Fruit fly (Drosophila melanogaster): Measurements from ENCODE around the gene sala.
A peak's percentile ranks its signal among the peaks of the same experiment; 100 is the strongest.

Gene sala

dm6 chr2L:11452601-11453345 lies 31.7 kb upstream of the sala start (continued):
- no peak for TF ChIP-seq tap (tag; optimal IDR thresholded peaks at IDR 0.05)
- TF ChIP-seq gsb (GFP tag; IDR thresholded peaks at IDR 0.05) = no peak
- TF ChIP-seq slbo (GFP tag; IDR thresholded peaks at IDR 0.05) = no peak
- no peak for TF ChIP-seq abd-A (tag; optimal IDR thresholded peaks at IDR 0.05)
- TF ChIP-seq CG43689 (GFP tag; IDR thresholded peaks at IDR 0.05) = no peak
- no peak for TF ChIP-seq CG3838 (GFP tag; optimal IDR thresholded peaks at IDR 0.05)
- no peak for TF ChIP-seq NK7.1 (GFP tag; optimal IDR thresholded peaks at IDR 0.05)
- TF ChIP-seq CG8359 (GFP tag; optimal IDR thresholded peaks at IDR 0.05; ENCODE audit: borderline replicate concordance) = peak; percentile 52
- no peak for TF ChIP-seq Lpt (GFP tag; optimal IDR thresholded peaks at IDR 0.05)
- TF ChIP-seq CG2116 (GFP tag; optimal IDR thresholded peaks at IDR 0.05) = peak; percentile 65
- no peak for TF ChIP-seq esg (GFP tag; conservative IDR thresholded peaks at IDR 0.05)
- TF ChIP-seq Jarid2 (GFP tag; optimal IDR thresholded peaks at IDR 0.05) = no peak
- TF ChIP-seq CG17186 (GFP tag; optimal IDR thresholded peaks at IDR 0.05) = no peak
- TF ChIP-seq CG2889 (GFP tag; IDR thresholded peaks at IDR 0.05) = no peak
- peak; percentile 33 for TF ChIP-seq Lhr (GFP tag; optimal IDR thresholded peaks at IDR 0.05)
- TF ChIP-seq odd (GFP tag; optimal IDR thresholded peaks at IDR 0.05) = no peak
- TF ChIP-seq Xrp1 (GFP tag; IDR thresholded peaks at IDR 0.05) = peak; percentile 82
- no peak for TF ChIP-seq psq (GFP tag; optimal IDR thresholded peaks at IDR 0.05)
- no peak for TF ChIP-seq CG8478 (optimal IDR thresholded peaks at IDR 0.05)
- peak; percentile 70 for TF ChIP-seq az2 (GFP tag; optimal IDR thresholded peaks at IDR 0.05)
- TF ChIP-seq CG14014 (GFP tag; IDR thresholded peaks at IDR 0.05) = no peak
- no peak for TF ChIP-seq MTF-1 (GFP tag; optimal IDR thresholded peaks at IDR 0.05; ENCODE audit: borderline replicate concordance)
- TF ChIP-seq Bgb (GFP tag; IDR thresholded peaks at IDR 0.05; ENCODE audit: partially characterized antibody) = no peak
- TF ChIP-seq CG3163 (GFP tag; optimal IDR thresholded peaks at IDR 0.05) = no peak
- TF ChIP-seq CG17328 (GFP tag; IDR thresholded peaks at IDR 0.05) = peak; percentile 80
- no peak for TF ChIP-seq peb (GFP tag; IDR thresholded peaks at IDR 0.05)
- peak; percentile 69 for TF ChIP-seq CG13775 (GFP tag; optimal IDR thresholded peaks at IDR 0.05)
- TF ChIP-seq Sox100B (GFP tag; optimal IDR thresholded peaks at IDR 0.05) = peak; percentile 16
- no peak for TF ChIP-seq Doc2 (GFP tag; IDR thresholded peaks at IDR 0.05)
- no peak for TF ChIP-seq Ptx1 (GFP tag; IDR thresholded peaks at IDR 0.05)
- TF ChIP-seq shn (GFP tag; optimal IDR thresholded peaks at IDR 0.05) = no peak
- no peak for TF ChIP-seq sob (GFP tag; IDR thresholded peaks at IDR 0.05)
- peak; percentile 18 for TF ChIP-seq CG12744 (GFP tag; optimal IDR thresholded peaks at IDR 0.05)
- TF ChIP-seq Dbx (GFP tag; IDR thresholded peaks at IDR 0.05) = no peak
- peak; percentile 77 for TF ChIP-seq CG10959 (GFP tag; IDR thresholded peaks at IDR 0.05)
- no peak for TF ChIP-seq Stat92E (GFP tag; optimal IDR thresholded peaks at IDR 0.05)
- TF ChIP-seq Atf3 (GFP tag; optimal IDR thresholded peaks at IDR 0.05) = no peak
- no peak for TF ChIP-seq CG11696 (GFP tag; IDR thresholded peaks at IDR 0.05)
- TF ChIP-seq CG14965 (GFP tag; optimal IDR thresholded peaks at IDR 0.05; ENCODE audit: borderline replicate concordance) = no peak
- TF ChIP-seq CG14441 (GFP tag; IDR thresholded peaks at IDR 0.05) = no peak
- no peak for TF ChIP-seq CG18011 (GFP tag; optimal IDR thresholded peaks at IDR 0.05)
- no peak for TF ChIP-seq CG3281 (GFP tag; optimal IDR thresholded peaks at IDR 0.05)
- TF ChIP-seq CG18476 (GFP tag; optimal IDR thresholded peaks at IDR 0.05) = no peak
- TF ChIP-seq CG1024 (GFP tag; IDR thresholded peaks at IDR 0.05) = peak; percentile 52
- TF ChIP-seq CG6813 (GFP tag; optimal IDR thresholded peaks at IDR 0.05) = peak; percentile 38
- TF ChIP-seq rib (GFP tag; IDR thresholded peaks at IDR 0.05) = no peak
- TF ChIP-seq z (GFP tag; IDR thresholded peaks at IDR 0.05) = no peak
- TF ChIP-seq al (GFP tag; IDR thresholded peaks at IDR 0.05) = no peak
- TF ChIP-seq nmo (GFP tag; optimal IDR thresholded peaks at IDR 0.05) = peak; percentile 71
- TF ChIP-seq Hand (GFP tag; optimal IDR thresholded peaks at IDR 0.05) = no peak
- no peak for TF ChIP-seq CG15514 (GFP tag; optimal IDR thresholded peaks at IDR 0.05)
